Worm (Caenorhabditis elegans) whole organism, L4 larva: ENCODE measurements around the gene anmt-2.

Experiments
- D1046.2 ChIP-seq: fragments of 200-800 bp; sonication (Bioruptor generic); IDR thresholded peaks from 2 replicates; pipeline ENCODE4 v1.3.6; 2022; ENCODE audit warnings: missing genetic modification characterization, missing compliant biosample characterization
- F10B5.3 ChIP-seq: sonication (generic microtip); optimal IDR thresholded peaks from 2 replicates; lab custom pipeline; 2016; ENCODE audit warnings: mild to moderate bottlenecking, missing genetic modification characterization, missing compliant biosample characterization
- F37D6.2 ChIP-seq: sonication (generic microtip); optimal IDR thresholded peaks from 2 replicates; lab custom pipeline; 2016; ENCODE audit warnings: mild to moderate bottlenecking, missing genetic modification characterization, missing compliant biosample characterization
- F44E2.7 ChIP-seq: fragments of 200-800 bp; sonication (Bioruptor generic); IDR thresholded peaks from 2 replicates; pipeline ENCODE4 v2.1.2; 2022; ENCODE audit warnings: missing genetic modification characterization, missing compliant biosample characterization
- Y75B8A.6 ChIP-seq: fragments of 200-800 bp; sonication (Bioruptor generic); IDR thresholded peaks from 2 replicates; pipeline ENCODE4 v1.3.6; 2022; ENCODE audit warnings: missing genetic modification reagents, missing genetic modification characterization, missing compliant biosample characterization
- aha-1 ChIP-seq: fragments of 150-350 bp; peaks from one replicate; lab custom pipeline; 2014; ENCODE audit warnings: missing biosample characterization, missing genetic modification characterization
- ceh-28 ChIP-seq: fragments of 150-350 bp; optimal IDR thresholded peaks from 2 replicates; lab custom pipeline; 2014; ENCODE audit warnings: missing biosample characterization, missing genetic modification reagents, missing genetic modification characterization
- ceh-82 ChIP-seq: sonication (generic microtip); optimal IDR thresholded peaks from 2 replicates; lab custom pipeline; 2017; ENCODE audit warnings: missing biosample characterization, missing genetic modification characterization
- ces-1 ChIP-seq: fragments of 150-350 bp; sonication (generic microtip); optimal IDR thresholded peaks from 4 replicates; lab custom pipeline; 2014; ENCODE audit warnings: missing biosample characterization, missing genetic modification reagents, missing genetic modification characterization
- ctbp-1 ChIP-seq: fragments of 200-800 bp; sonication (Bioruptor generic); IDR thresholded peaks from 2 replicates; pipeline ENCODE4 v1.3.6; 2022; ENCODE audit warnings: missing genetic modification reagents, missing genetic modification characterization, missing compliant biosample characterization
- daf-12 ChIP-seq: fragments of 150-350 bp; optimal IDR thresholded peaks from 2 replicates; lab custom pipeline; 2014; ENCODE audit warnings: missing biosample characterization, missing genetic modification reagents, missing genetic modification characterization
- daf-19 ChIP-seq: fragments of 200-800 bp; sonication (Bioruptor generic); conservative IDR thresholded peaks from 2 replicates; pipeline ENCODE4 v1.3.6; 2022; ENCODE audit warnings: missing genetic modification characterization, missing compliant biosample characterization
- dmd-8 ChIP-seq: fragments of 200-800 bp; sonication (Bioruptor generic); IDR thresholded peaks from 2 replicates; pipeline ENCODE4 v1.3.6; 2022; ENCODE audit warnings: missing genetic modification characterization, missing compliant biosample characterization
- dpl-1 ChIP-seq: fragments of 150-350 bp; optimal IDR thresholded peaks from 2 replicates; lab custom pipeline; 2014; ENCODE audit warnings: missing biosample characterization, missing genetic modification reagents, missing genetic modification characterization
- egl-43 ChIP-seq: fragments of 200-800 bp; sonication (Bioruptor generic); IDR thresholded peaks from 2 replicates; pipeline ENCODE4 v1.3.6; 2022; ENCODE audit warnings: missing genetic modification reagents, missing genetic modification characterization, missing compliant biosample characterization
- hif-1 ChIP-seq, 2 experiments: sonication (generic microtip); optimal IDR thresholded peaks; 2 replicates each; lab custom pipeline; 2016 to 2017; ENCODE audit warnings: missing compliant biosample characterization in 2 of 2, missing genetic modification characterization in 2 of 2, missing genetic modification reagents in 2 of 2, missing genotype in 2 of 2, mild to moderate bottlenecking in 1 of 2
- hlh-11 ChIP-seq: fragments of 200-800 bp; sonication (Bioruptor generic); optimal IDR thresholded peaks from 2 replicates; lab custom pipeline; 2018; ENCODE audit warnings: mild to moderate bottlenecking, missing genetic modification characterization, missing compliant biosample characterization
- lin-13 ChIP-seq: fragments of 150-350 bp; optimal IDR thresholded peaks from 2 replicates; lab custom pipeline; 2014; ENCODE audit warnings: missing biosample characterization, missing genetic modification reagents, missing genetic modification characterization
- lin-15B ChIP-seq: fragments of 150-350 bp; sonication (generic microtip); optimal IDR thresholded peaks from 3 replicates; lab custom pipeline; 2014; ENCODE audit warnings: missing biosample characterization, missing genetic modification characterization
- madf-5 ChIP-seq, 2 experiments: fragments of 200-800 bp; sonication (Bioruptor generic); IDR thresholded peaks; 2 replicates each; pipeline ENCODE4 v1.3.6; 2022; ENCODE audit warnings: missing compliant biosample characterization in 2 of 2, missing genetic modification characterization in 2 of 2
- mdl-1 ChIP-seq, 2 experiments: fragments of 150-350 bp in 1 of 2; sonication (generic microtip) in 1 of 2; optimal IDR thresholded peaks; 2 replicates each; lab custom pipeline; 2014 to 2017; ENCODE audit warnings: missing biosample characterization in 2 of 2, missing genetic modification characterization in 2 of 2
- mep-1 ChIP-seq: fragments of 150-350 bp; sonication (generic microtip); optimal IDR thresholded peaks from 3 replicates; lab custom pipeline; 2014; ENCODE audit warnings: missing biosample characterization, missing genetic modification characterization
- mes-2 ChIP-seq: sonication (generic microtip); optimal IDR thresholded peaks from 2 replicates; lab custom pipeline; 2016; ENCODE audit warnings: missing genotype, mild to moderate bottlenecking, missing genetic modification characterization, missing compliant biosample characterization; ENCODE audit not compliant: poor library complexity, severe bottlenecking
- nhr-237 ChIP-seq: sonication (generic microtip); optimal IDR thresholded peaks from 2 replicates; lab custom pipeline; 2017; ENCODE audit warnings: missing biosample characterization, missing genetic modification characterization
- nhr-28 ChIP-seq: fragments of 150-350 bp; optimal IDR thresholded peaks from 2 replicates; lab custom pipeline; 2014; ENCODE audit warnings: missing biosample characterization, missing genetic modification characterization
- pqm-1 ChIP-seq: sonication (generic microtip); optimal IDR thresholded peaks from 2 replicates; lab custom pipeline; 2017; ENCODE audit warnings: missing biosample characterization, missing genetic modification characterization
- rbr-2 ChIP-seq: sonication (generic microtip); optimal IDR thresholded peaks from 2 replicates; lab custom pipeline; 2016; ENCODE audit warnings: missing genotype, missing genetic modification characterization, missing compliant biosample characterization
- saeg-2 ChIP-seq: fragments of 200-800 bp; sonication (Bioruptor generic); IDR thresholded peaks from 2 replicates; pipeline ENCODE4 v1.3.6; 2022; ENCODE audit warnings: missing genetic modification reagents, missing genetic modification characterization, missing compliant biosample characterization
- set-16 ChIP-seq: fragments of 200-800 bp; sonication (Bioruptor generic); IDR thresholded peaks from 2 replicates; pipeline ENCODE4 v1.3.6; 2022; ENCODE audit warnings: missing genetic modification reagents, missing genetic modification characterization, missing compliant biosample characterization
- snpc-4 ChIP-seq: fragments of 150-350 bp; optimal IDR thresholded peaks from 2 replicates; lab custom pipeline; 2014; ENCODE audit warnings: missing biosample characterization, missing genetic modification characterization
- spr-1 ChIP-seq: sonication (generic microtip); optimal IDR thresholded peaks from 2 replicates; lab custom pipeline; 2016; ENCODE audit warnings: mild to moderate bottlenecking, missing genetic modification characterization, missing compliant biosample characterization
- unc-62 ChIP-seq, 3 experiments: fragments of 150-350 bp in 1 of 3; sonication (generic microtip); optimal IDR thresholded peaks in 2 of 3; peaks in 1 of 3; 1 replicate in 1 of 3; 2 replicates in 2 of 3; lab custom pipeline; 2014 to 2017; ENCODE audit warnings: missing biosample characterization in 3 of 3, missing genetic modification characterization in 3 of 3, missing genetic modification reagents in 3 of 3, missing genotype in 1 of 3
- zag-1 ChIP-seq: fragments of 150-350 bp; optimal IDR thresholded peaks from 2 replicates; lab custom pipeline; 2014; ENCODE audit warnings: missing biosample characterization, missing genetic modification characterization
- zip-11 ChIP-seq: fragments of 200-800 bp; sonication (Bioruptor generic); IDR thresholded peaks from 2 replicates; pipeline ENCODE4 v1.3.6; 2022; ENCODE audit warnings: missing genetic modification characterization, missing compliant biosample characterization

The anmt-2 gene

ce11 chrIII:6137431-6137830, 20.1 kb downstream of the anmt-2 start (continued):
- TF ChIP-seq ceh-82 (tag; lab: Kevin White, UChicago): no peak

ce11 chrIII:6136178-6136577, 21.4 kb downstream of the anmt-2 start, which contains the start of gene mvk-1:
TSS of gene mvk-1 (minus strand) at chrIII:6136278.
- TF ChIP-seq zag-1 (tag; lab: Kevin White, UChicago) (no peak), saeg-2 (no peak), D1046.2 (GFP tag; lab: Robert Waterston, UW) (no peak), madf-5 (GFP tag; IDR thresholded peaks at IDR 0.05; lab: Robert Waterston, UW) (no peak), mes-2 (tag; lab: Kevin White, UChicago) (no peak), F44E2.7 (no peak), hif-1 (tag; optimal IDR thresholded peaks at IDR 0.05; lab: Kevin White, UChicago) (no peak), snpc-4 (tag; lab: Kevin White, UChicago) (no peak), daf-19 (GFP tag; lab: Robert Waterston, UW) (no peak), zip-11 (GFP tag; lab: Robert Waterston, UW) (no peak), nhr-237 (tag; lab: Kevin White, UChicago) (no peak)
- TF ChIP-seq, all 104 proteins: peak for 0

ce11 chrIII:6135211-6135610, 22.3 kb downstream of the anmt-2 start:
- TF ChIP-seq ceh-28 (tag; lab: Kevin White, UChicago) (no peak), aha-1 (tag; lab: Kevin White, UChicago) (peak; percentile 68), unc-62 (GFP tag; optimal IDR thresholded peaks at IDR 0.05 in 1 of 2; lab: Kevin White, UChicago) (peak in 1 of 2 experiments; percentile 93), unc-62 (tag; optimal IDR thresholded peaks at IDR 0.05; lab: Kevin White, UChicago) (no peak), dmd-8 (GFP tag; lab: Robert Waterston, UW) (0 out of 2 replicates have a peak, but pooled peaks have one; percentile 7), Y75B8A.6 (no peak), F37D6.2 (tag; lab: Kevin White, UChicago) (peak; percentile 57), dpl-1 (GFP tag; lab: Kevin White, UChicago) (no peak), egl-43 (GFP tag; lab: Robert Waterston, UW) (peak; percentile 29; the same call in 1 of the 2 replicates), daf-12 (tag; lab: Kevin White, UChicago) (no peak), nhr-28 (tag; lab: Kevin White, UChicago) (no peak), mdl-1 (tag; optimal IDR thresholded peaks at IDR 0.05; lab: Kevin White, UChicago) (peak in 1 of 2 experiments; percentile 18), ceh-82 (tag; lab: Kevin White, UChicago) (no peak), ces-1 (peak; percentile 5), rbr-2 (tag; lab: Kevin White, UChicago) (peak; percentile 18), spr-1 (tag; lab: Kevin White, UChicago) (no peak), snpc-4 (tag; lab: Kevin White, UChicago) (no peak), set-16 (GFP tag; lab: Robert Waterston, UW) (peak; percentile 89), lin-15B (tag; lab: Kevin White, UChicago) (no peak), ctbp-1 (GFP tag; lab: Robert Waterston, UW) (peak; percentile 67; the same call in 1 of the 2 replicates), hlh-11 (tag; lab: Kevin White, UChicago) (peak; percentile 9), mep-1 (tag; lab: Kevin White, UChicago) (peak; percentile 69)
- TF ChIP-seq, all 104 proteins: peak for 12

ce11 chrIII:6134111-6134510, 23.4 kb downstream of the anmt-2 start:
- TF ChIP-seq nhr-28 (tag; lab: Kevin White, UChicago) (peak; percentile 27), unc-62 (GFP tag; optimal IDR thresholded peaks at IDR 0.05 in 1 of 2; lab: Kevin White, UChicago) (peak in 1 of 2 experiments; percentile 73), unc-62 (tag; optimal IDR thresholded peaks at IDR 0.05; lab: Kevin White, UChicago) (no peak), F10B5.3 (tag; lab: Kevin White, UChicago) (no peak), pqm-1 (tag; lab: Kevin White, UChicago) (peak; percentile 28), lin-13 (GFP tag; lab: Kevin White, UChicago) (no peak)
- TF ChIP-seq, all 104 proteins: peak for 3
